Worm (Caenorhabditis elegans) whole organism, L1 larva: ENCODE data around the gene sdpn-1.

Source experiments
- C16A3.4 ChIP-seq: fragments of 150-350 bp; optimal IDR thresholded peaks from 2 replicates; lab custom pipeline; 2014; ENCODE audit warnings: missing biosample characterization, missing genetic modification characterization
- alr-1 ChIP-seq: fragments of 200-800 bp; sonication (Bioruptor generic); optimal IDR thresholded peaks from 2 replicates; lab custom pipeline; 2018; ENCODE audit warnings: borderline replicate concordance, mild to moderate bottlenecking, missing genetic modification characterization, missing compliant biosample characterization
- blmp-1 ChIP-seq: fragments of 150-350 bp; optimal IDR thresholded peaks from 2 replicates; lab custom pipeline; 2014; ENCODE audit warnings: missing biosample characterization, missing genetic modification characterization
- ceh-8 ChIP-seq: fragments of 200-800 bp; sonication (Bioruptor generic); optimal IDR thresholded peaks from 2 replicates; lab custom pipeline; 2018; ENCODE audit warnings: mild to moderate bottlenecking, missing genetic modification characterization, moderate library complexity, missing compliant biosample characterization
- ceh-82 ChIP-seq, 3 experiments: fragments of 150-350 bp in 1 of 3; sonication (generic microtip) in 2 of 3; optimal IDR thresholded peaks; 2 replicates each; lab custom pipeline; 2014 to 2017; ENCODE audit warnings: missing biosample characterization in 3 of 3, missing genetic modification characterization in 3 of 3
- ceh-88 ChIP-seq: fragments of 200-800 bp; sonication (Bioruptor generic); IDR thresholded peaks from 2 replicates; pipeline ENCODE4 v1.3.6; 2022; ENCODE audit warnings: missing genetic modification characterization, missing compliant biosample characterization
- dsc-1 ChIP-seq: sonication (generic microtip); optimal IDR thresholded peaks from 2 replicates; lab custom pipeline; 2016; ENCODE audit warnings: mild to moderate bottlenecking, missing genetic modification characterization, missing compliant biosample characterization
- efl-1 ChIP-seq, 4 experiments: fragments of 150-350 bp; optimal IDR thresholded peaks in 3 of 4; peaks in 1 of 4; 1 replicate in 1 of 4; 2 replicates in 3 of 4; lab custom pipeline; 2014; ENCODE audit warnings: missing biosample characterization in 2 of 4, missing genetic modification characterization in 2 of 4, missing genetic modification reagents in 2 of 4
- egl-27 ChIP-seq, 2 experiments: fragments of 150-350 bp in 1 of 2; sonication (generic microtip); optimal IDR thresholded peaks; 3 replicates each; lab custom pipeline; 2017 to 2018; ENCODE audit warnings: missing biosample characterization in 2 of 2, missing genetic modification characterization in 2 of 2, missing genetic modification reagents in 2 of 2
- elt-2 ChIP-seq: sonication (generic microtip); optimal IDR thresholded peaks from 2 replicates; lab custom pipeline; 2016; ENCODE audit warnings: missing genetic modification characterization, mild to moderate bottlenecking, inconsistent platforms, missing compliant biosample characterization, missing genetic modification reagents
- elt-3 ChIP-seq, 6 experiments: fragments of 150-350 bp in 1 of 6; sonication (generic microtip); optimal IDR thresholded peaks; 2 replicates each; lab custom pipeline; 2017 to 2018; ENCODE audit warnings: missing biosample characterization in 6 of 6, missing genetic modification characterization in 6 of 6, inconsistent platforms in 1 of 6
- ets-5 ChIP-seq: fragments of 200-800 bp; sonication (Bioruptor generic); IDR thresholded peaks from 2 replicates; pipeline ENCODE4 v1.3.6; 2022; ENCODE audit warnings: missing genetic modification characterization, missing compliant biosample characterization
- fkh-4 ChIP-seq: sonication (generic microtip); optimal IDR thresholded peaks from 2 replicates; lab custom pipeline; 2016; ENCODE audit warnings: missing compliant biosample characterization, missing genetic modification characterization, borderline replicate concordance
- fkh-8 ChIP-seq: sonication (generic microtip); optimal IDR thresholded peaks from 2 replicates; lab custom pipeline; 2016; ENCODE audit warnings: mild to moderate bottlenecking, missing genetic modification characterization, missing compliant biosample characterization
- grh-1 ChIP-seq: fragments of 200-800 bp; sonication (Bioruptor generic); IDR thresholded peaks from 2 replicates; pipeline ENCODE4 v1.3.6; 2022; ENCODE audit warnings: missing genetic modification reagents, missing genetic modification characterization, missing compliant biosample characterization
- hpl-2 ChIP-seq: fragments of 150-350 bp; optimal IDR thresholded peaks from 2 replicates; lab custom pipeline; 2014; ENCODE audit warnings: missing biosample characterization, missing genetic modification reagents, missing genetic modification characterization
- lin-13 ChIP-seq: fragments of 150-350 bp; optimal IDR thresholded peaks from 2 replicates; lab custom pipeline; 2014; ENCODE audit warnings: missing biosample characterization, missing genetic modification reagents, missing genetic modification characterization
- lin-14 ChIP-seq: fragments of 200-800 bp; sonication (Bioruptor generic); optimal IDR thresholded peaks from 2 replicates; lab custom pipeline; 2018; ENCODE audit warnings: mild to moderate bottlenecking, missing genetic modification characterization, moderate library complexity, missing compliant biosample characterization
- lin-35 ChIP-seq, 2 experiments: fragments of 150-350 bp; optimal IDR thresholded peaks; 2 replicates each; lab custom pipeline; 2014; ENCODE audit warnings: missing biosample characterization in 2 of 2, missing genetic modification characterization in 2 of 2, missing genetic modification reagents in 2 of 2
- lin-39 ChIP-seq: fragments of 150-350 bp; optimal IDR thresholded peaks from 2 replicates; lab custom pipeline; 2014; ENCODE audit warnings: missing biosample characterization, missing genetic modification reagents, missing genetic modification characterization
- lsy-2 ChIP-seq, 2 experiments: fragments of 150-350 bp; optimal IDR thresholded peaks; 2 replicates each; lab custom pipeline; 2014; ENCODE audit warnings: missing biosample characterization in 2 of 2, missing genetic modification characterization in 2 of 2
- mef-2 ChIP-seq: fragments of 150-350 bp; optimal IDR thresholded peaks from 2 replicates; lab custom pipeline; 2014; ENCODE audit warnings: missing biosample characterization, missing genetic modification characterization
- mep-1 ChIP-seq: fragments of 150-350 bp; optimal IDR thresholded peaks from 2 replicates; lab custom pipeline; 2014; ENCODE audit warnings: missing biosample characterization, missing genetic modification characterization
- nhr-20 ChIP-seq: sonication (generic microtip); optimal IDR thresholded peaks from 2 replicates; lab custom pipeline; 2016; ENCODE audit warnings: mild to moderate bottlenecking, missing genetic modification characterization, missing compliant biosample characterization
- nhr-237 ChIP-seq: fragments of 150-350 bp; optimal IDR thresholded peaks from 2 replicates; lab custom pipeline; 2014; ENCODE audit warnings: missing biosample characterization, missing genetic modification characterization
- nhr-28 ChIP-seq: fragments of 150-350 bp; optimal IDR thresholded peaks from 2 replicates; lab custom pipeline; 2014; ENCODE audit warnings: missing biosample characterization, missing genetic modification characterization
- nhr-71 ChIP-seq: sonication (generic microtip); optimal IDR thresholded peaks from 2 replicates; lab custom pipeline; 2016; ENCODE audit warnings: mild to moderate bottlenecking, missing genetic modification characterization, moderate library complexity, missing compliant biosample characterization
- nhr-76 ChIP-seq: sonication (generic microtip); optimal IDR thresholded peaks from 2 replicates; lab custom pipeline; 2017; ENCODE audit warnings: missing biosample characterization, missing genetic modification characterization
- nhr-84 ChIP-seq: sonication (generic microtip); optimal IDR thresholded peaks from 2 replicates; lab custom pipeline; 2017; ENCODE audit warnings: missing biosample characterization, missing genetic modification characterization
- nhr-85 ChIP-seq: sonication (generic microtip); peaks from one replicate; lab custom pipeline; 2016; ENCODE audit warnings: missing genetic modification characterization, inconsistent platforms, missing compliant biosample characterization
- pax-3 ChIP-seq: fragments of 200-800 bp; sonication (Bioruptor generic); optimal IDR thresholded peaks from 2 replicates; lab custom pipeline; 2018; ENCODE audit warnings: mild to moderate bottlenecking, missing genetic modification characterization, moderate library complexity, missing compliant biosample characterization
- pqm-1 ChIP-seq: sonication (generic microtip); optimal IDR thresholded peaks from 3 replicates; lab custom pipeline; 2017; ENCODE audit warnings: missing biosample characterization, missing genetic modification characterization
- skn-1 ChIP-seq: fragments of 150-350 bp; optimal IDR thresholded peaks from 2 replicates; lab custom pipeline; 2014; ENCODE audit warnings: missing biosample characterization, missing genetic modification characterization
- snu-23 ChIP-seq: sonication (generic microtip); optimal IDR thresholded peaks from 2 replicates; lab custom pipeline; 2016; ENCODE audit warnings: missing genetic modification characterization, missing compliant biosample characterization
- sptf-1 ChIP-seq: fragments of 150-350 bp; optimal IDR thresholded peaks from 2 replicates; lab custom pipeline; 2014; ENCODE audit warnings: missing biosample characterization, missing genetic modification characterization
- tbx-2 ChIP-seq: sonication (generic microtip); optimal IDR thresholded peaks from 2 replicates; lab custom pipeline; 2016; ENCODE audit warnings: missing genetic modification characterization, missing compliant biosample characterization
- unc-130 ChIP-seq: fragments of 150-350 bp; optimal IDR thresholded peaks from 2 replicates; lab custom pipeline; 2017; ENCODE audit warnings: missing biosample characterization, missing genetic modification characterization, inconsistent platforms
- unc-30 ChIP-seq: sonication (generic microtip); optimal IDR thresholded peaks from 2 replicates; lab custom pipeline; 2017; ENCODE audit warnings: missing biosample characterization, missing genetic modification characterization
- unc-62 ChIP-seq: fragments of 150-350 bp; optimal IDR thresholded peaks from 2 replicates; lab custom pipeline; 2014; ENCODE audit warnings: missing biosample characterization, missing genetic modification reagents, missing genetic modification characterization
- unc-98 ChIP-seq: fragments of 200-800 bp; sonication (Bioruptor generic); IDR thresholded peaks from 2 replicates; pipeline ENCODE4 v1.3.6; 2022; ENCODE audit warnings: missing genetic modification characterization, missing compliant biosample characterization
- vab-15 ChIP-seq: sonication (generic microtip); optimal IDR thresholded peaks from 2 replicates; lab custom pipeline; 2017; ENCODE audit warnings: missing genotype, mild to moderate bottlenecking, missing genetic modification characterization, missing compliant biosample characterization
- xbp-1 ChIP-seq: sonication (generic microtip); optimal IDR thresholded peaks from 2 replicates; lab custom pipeline; 2016; ENCODE audit warnings: missing genetic modification characterization, missing compliant biosample characterization
- zag-1 ChIP-seq: fragments of 150-350 bp; optimal IDR thresholded peaks from 2 replicates; lab custom pipeline; 2014; ENCODE audit warnings: missing biosample characterization, missing genetic modification characterization

Gene sdpn-1

ce11 chrX:7985495-7986029, 12.5 kb downstream of the sdpn-1 start, which contains the start of gene F45E1.4:
TSS of gene F45E1.4 (plus strand) at chrX:7985979.
- peak in 2 of 6 experiments; percentile 42 to 67 for TF ChIP-seq elt-3 (tag; optimal IDR thresholded peaks at IDR 0.05; lab: Kevin White, UChicago)
- no peak for TF ChIP-seq skn-1 (tag; lab: Kevin White, UChicago)
- peak; percentile 34 for TF ChIP-seq lin-14 (GFP tag; lab: Kevin White, UChicago)
- TF ChIP-seq nhr-85 (tag; lab: Kevin White, UChicago) = peak; percentile 82
- no peak for TF ChIP-seq lin-13 (GFP tag; lab: Kevin White, UChicago)
- TF ChIP-seq nhr-20 = peak; percentile 52
- no peak for TF ChIP-seq lsy-2 (tag; optimal IDR thresholded peaks at IDR 0.05; lab: Kevin White, UChicago)
- peak; percentile 61 for TF ChIP-seq blmp-1 (tag; lab: Kevin White, UChicago)
- peak; percentile 11 for TF ChIP-seq tbx-2
- no peak for TF ChIP-seq alr-1 (tag; lab: Kevin White, UChicago)
- no peak for TF ChIP-seq efl-1 (optimal IDR thresholded peaks at IDR 0.05; lab: Kevin White, UChicago)
- TF ChIP-seq efl-1 (GFP tag; optimal IDR thresholded peaks at IDR 0.05 in 1 of 2; lab: Kevin White, UChicago) = peak in 1 of 2 experiments; percentile 92
- no peak for TF ChIP-seq nhr-237
- TF ChIP-seq nhr-71 (tag; lab: Kevin White, UChicago) = peak; percentile 21
- peak; percentile 1 for TF ChIP-seq mep-1
- peak; percentile 38 for TF ChIP-seq snu-23 (GFP tag; lab: Kevin White, UChicago)
- TF ChIP-seq, all 84 proteins: peak for 10

- no peak for TF ChIP-seq ets-5 (GFP tag; lab: Robert Waterston, UW)
- TF ChIP-seq efl-1 (optimal IDR thresholded peaks at IDR 0.05; lab: Kevin White, UChicago) = no peak
- peak in 1 of 2 experiments; percentile 67 for TF ChIP-seq efl-1 (GFP tag; optimal IDR thresholded peaks at IDR 0.05 in 1 of 2; lab: Kevin White, UChicago)
- TF ChIP-seq blmp-1 (tag; lab: Kevin White, UChicago) = peak; percentile 4
These were observed 13.3 kb downstream of the sdpn-1 start for ce11 chrX:7984742-7985141.

- TF ChIP-seq mef-2 (tag; lab: Kevin White, UChicago) (no peak), elt-3 (tag; optimal IDR thresholded peaks at IDR 0.05; lab: Kevin White, UChicago) (peak in 1 of 6 experiments; percentile 21), hpl-2 (GFP tag; lab: Kevin White, UChicago) (no peak), fkh-8 (tag; lab: Kevin White, UChicago) (peak; percentile 70), lin-14 (GFP tag; lab: Kevin White, UChicago) (peak; percentile 34), pax-3 (no peak), lin-13 (GFP tag; lab: Kevin White, UChicago) (no peak), grh-1 (GFP tag; lab: Robert Waterston, UW) (no peak), elt-2 (tag; lab: Kevin White, UChicago) (no peak), dsc-1 (tag; lab: Kevin White, UChicago) (no peak), lin-35 (GFP tag; optimal IDR thresholded peaks at IDR 0.05; lab: Kevin White, UChicago) (peak in 1 of 2 experiments; percentile 40), fkh-4 (tag; lab: Kevin White, UChicago) (no peak), nhr-84 (tag; lab: Kevin White, UChicago) (no peak), zag-1 (tag; lab: Kevin White, UChicago) (no peak), unc-130 (tag; lab: Kevin White, UChicago) (no peak), unc-98 (GFP tag; lab: Robert Waterston, UW) (no peak), nhr-237 (no peak), vab-15 (tag; lab: Kevin White, UChicago) (no peak), pqm-1 (tag; lab: Kevin White, UChicago) (no peak), blmp-1 (tag; lab: Kevin White, UChicago) (peak; percentile 81), egl-27 (tag; optimal IDR thresholded peaks at IDR 0.05; lab: Kevin White, UChicago) (no peak), tbx-2 (no peak), ceh-82 (tag; optimal IDR thresholded peaks at IDR 0.05; lab: Kevin White, UChicago) (no peak), xbp-1 (peak; percentile 3), ets-5 (GFP tag; lab: Robert Waterston, UW) (no peak), ceh-8 (GFP tag; lab: Kevin White, UChicago) (no peak), unc-30 (tag; lab: Kevin White, UChicago) (no peak), efl-1 (optimal IDR thresholded peaks at IDR 0.05; lab: Kevin White, UChicago) (no peak), efl-1 (GFP tag; optimal IDR thresholded peaks at IDR 0.05 in 1 of 2; lab: Kevin White, UChicago) (no peak), nhr-20 (peak; percentile 20), C16A3.4 (tag; lab: Kevin White, UChicago) (no peak), skn-1 (tag; lab: Kevin White, UChicago) (no peak), ceh-88 (no peak), nhr-71 (tag; lab: Kevin White, UChicago) (peak; percentile 17), lin-39 (tag; lab: Kevin White, UChicago) (no peak), sptf-1 (tag; lab: Kevin White, UChicago) (no peak), unc-62 (GFP tag; lab: Kevin White, UChicago) (no peak), nhr-76 (no peak), nhr-28 (tag; lab: Kevin White, UChicago) (no peak), snu-23 (GFP tag; lab: Kevin White, UChicago) (no peak), nhr-85 (tag; lab: Kevin White, UChicago) (peak; percentile 61)
These were observed 16.0 kb downstream of the sdpn-1 start, which contains the start of gene his-71 for ce11 chrX:7982047-7982446. TSS of gene his-71 (minus strand) at chrX:7982070.
